Worm (Caenorhabditis elegans): Measurements from ENCODE around the gene H02F09.3.

The H02F09.3 gene

DNA sequence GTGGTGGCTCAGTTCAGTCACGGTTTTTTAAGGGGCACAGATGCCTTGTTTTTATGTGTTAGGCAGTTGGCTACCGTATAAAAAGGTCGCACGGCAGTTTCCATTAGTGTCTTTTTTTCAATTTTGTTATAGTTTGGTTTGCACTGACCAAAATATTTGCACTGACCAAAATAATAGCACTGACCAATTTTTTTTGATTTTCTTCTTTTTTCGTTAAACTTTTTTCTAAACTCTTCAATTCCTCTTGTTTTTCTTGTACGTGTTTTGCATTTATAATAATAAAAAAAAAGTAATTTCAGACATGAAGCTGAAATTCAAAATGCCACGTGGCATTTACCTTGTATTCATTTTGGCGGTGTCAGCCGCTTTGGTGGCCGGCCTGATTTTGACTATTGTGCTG is at the start of gene H02F09.3:
H02F09.3 (plus strand) TSS at position 301 of the 400 bp plus-strand sequence.
- TF ChIP-seq tab-1 (GFP tag; IDR thresholded peaks at IDR 0.05): no peak
- TF ChIP-seq cog-1 (tag; optimal IDR thresholded peaks at IDR 0.05): no peak

DNA sequence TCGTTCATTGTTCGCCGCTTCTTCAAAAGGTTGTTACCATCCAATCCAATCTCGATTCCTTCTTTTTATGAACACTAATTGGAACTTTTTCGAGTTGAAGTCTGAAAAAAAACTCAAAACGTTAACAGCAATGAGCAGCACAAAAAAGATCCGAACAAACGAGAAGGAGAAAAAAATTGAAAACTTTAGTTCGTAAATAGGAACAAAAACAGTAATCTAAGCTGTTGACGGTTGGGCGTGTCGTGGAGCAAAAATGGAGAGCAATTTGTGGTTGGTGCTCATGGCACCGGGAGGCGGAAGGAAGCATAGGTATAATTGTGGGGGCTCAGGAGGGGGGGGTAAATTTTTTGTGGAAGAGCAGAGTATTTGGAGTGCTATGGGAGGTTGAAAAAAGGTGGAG is 47.1 kb upstream of the H02F09.3 start, which contains the start of gene toca-1:
toca-1 (minus strand) TSS at position 101 of the 400 bp plus-strand sequence.
- TF ChIP-seq T22C8.4 (GFP tag; IDR thresholded peaks at IDR 0.05) (no peak), med-1 (GFP tag; optimal IDR thresholded peaks at IDR 0.05; ENCODE audit: insufficient read depth) (no peak), ztf-23 (GFP tag; IDR thresholded peaks at IDR 0.05) (no peak), ztf-29 (GFP tag; IDR thresholded peaks at IDR 0.05) (no peak), cog-1 (tag; optimal IDR thresholded peaks at IDR 0.05) (no peak), flt-1 (GFP tag; IDR thresholded peaks at IDR 0.05) (no peak), ref-1 (GFP tag; conservative IDR thresholded peaks at IDR 0.05) (no peak), klf-2 (GFP tag; conservative IDR thresholded peaks at IDR 0.05) (no peak), tab-1 (GFP tag; IDR thresholded peaks at IDR 0.05) (no peak)

DNA sequence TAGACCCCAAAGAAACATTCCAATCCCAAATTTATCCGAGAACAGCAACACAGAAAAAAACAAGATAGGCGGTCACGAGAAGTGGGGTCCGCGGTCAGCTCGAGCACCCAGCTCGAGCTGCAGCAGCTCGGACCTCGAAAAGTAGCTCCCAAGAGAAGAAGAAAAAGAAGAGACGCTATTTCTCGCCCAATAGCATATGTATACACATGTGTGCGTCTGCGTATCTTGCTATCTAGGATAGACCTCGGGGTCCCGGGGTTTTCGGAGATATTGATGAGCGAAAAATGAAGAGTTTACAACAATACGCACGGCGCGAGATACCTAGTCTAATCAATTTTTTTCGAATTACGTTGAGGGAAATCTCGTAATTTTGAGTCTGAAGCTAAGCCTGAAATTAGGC is 46.4 kb upstream of the H02F09.3 start:
- TF ChIP-seq med-1 (GFP tag; optimal IDR thresholded peaks at IDR 0.05; ENCODE audit: insufficient read depth) (no peak), cog-1 (tag; optimal IDR thresholded peaks at IDR 0.05) (no peak), flt-1 (GFP tag; IDR thresholded peaks at IDR 0.05) (no peak), ref-1 (GFP tag; conservative IDR thresholded peaks at IDR 0.05) (no peak), ztf-23 (GFP tag; IDR thresholded peaks at IDR 0.05) (no peak), ztf-29 (GFP tag; IDR thresholded peaks at IDR 0.05) (no peak), T22C8.4 (GFP tag; IDR thresholded peaks at IDR 0.05) (no peak), tab-1 (GFP tag; IDR thresholded peaks at IDR 0.05) (no peak), klf-2 (GFP tag; conservative IDR thresholded peaks at IDR 0.05) (no peak)

DNA sequence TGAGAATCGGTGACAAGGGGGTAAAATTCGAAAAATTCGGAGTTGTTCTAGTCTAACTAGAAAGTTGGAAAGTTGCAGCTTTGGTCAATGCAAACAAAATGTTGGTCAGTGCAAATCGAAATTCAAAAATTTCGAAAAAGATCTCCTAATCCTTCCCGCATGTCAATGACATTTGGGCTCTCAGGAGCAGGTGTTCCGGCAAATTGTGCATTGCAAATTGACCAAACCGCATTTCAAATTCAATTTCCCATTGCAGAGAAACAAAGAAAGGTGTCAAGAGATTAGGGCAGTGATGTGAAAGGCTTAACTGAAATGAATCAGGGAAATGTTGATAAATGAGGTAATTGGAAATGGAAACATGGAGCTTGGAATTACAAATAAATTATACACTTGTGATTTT is 45.2 kb upstream of the H02F09.3 start:
- TF ChIP-seq flt-1 (GFP tag; IDR thresholded peaks at IDR 0.05): no peak
- no peak for TF ChIP-seq med-1 (GFP tag; optimal IDR thresholded peaks at IDR 0.05; ENCODE audit: insufficient read depth)

DNA sequence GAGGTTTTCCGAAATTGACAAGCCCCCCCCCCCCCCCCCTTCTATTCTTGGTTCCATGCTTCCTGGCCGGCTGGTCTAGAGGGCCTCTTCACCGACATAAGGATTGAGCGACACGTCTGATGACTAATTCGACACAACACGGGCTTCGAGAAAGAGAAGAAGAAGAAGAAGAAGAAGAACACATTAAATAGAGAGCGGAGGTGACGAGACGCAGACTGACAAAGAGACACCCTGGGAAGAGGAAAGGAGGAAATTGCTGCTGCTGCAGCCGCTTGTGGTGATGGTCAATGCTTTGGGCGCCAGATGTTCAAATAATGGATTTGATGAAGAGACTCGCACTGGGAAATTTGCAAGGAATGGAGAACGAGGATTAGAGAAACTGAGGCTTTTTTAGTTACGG is 43.9 kb upstream of the H02F09.3 start:
- TF ChIP-seq ztf-23 (GFP tag; IDR thresholded peaks at IDR 0.05): no peak
- TF ChIP-seq flt-1 (GFP tag; IDR thresholded peaks at IDR 0.05): 0 out of 2 replicates have a peak, but pooled peaks have one; percentile 47
- peak; percentile 55 for TF ChIP-seq cog-1 (tag; optimal IDR thresholded peaks at IDR 0.05)

DNA sequence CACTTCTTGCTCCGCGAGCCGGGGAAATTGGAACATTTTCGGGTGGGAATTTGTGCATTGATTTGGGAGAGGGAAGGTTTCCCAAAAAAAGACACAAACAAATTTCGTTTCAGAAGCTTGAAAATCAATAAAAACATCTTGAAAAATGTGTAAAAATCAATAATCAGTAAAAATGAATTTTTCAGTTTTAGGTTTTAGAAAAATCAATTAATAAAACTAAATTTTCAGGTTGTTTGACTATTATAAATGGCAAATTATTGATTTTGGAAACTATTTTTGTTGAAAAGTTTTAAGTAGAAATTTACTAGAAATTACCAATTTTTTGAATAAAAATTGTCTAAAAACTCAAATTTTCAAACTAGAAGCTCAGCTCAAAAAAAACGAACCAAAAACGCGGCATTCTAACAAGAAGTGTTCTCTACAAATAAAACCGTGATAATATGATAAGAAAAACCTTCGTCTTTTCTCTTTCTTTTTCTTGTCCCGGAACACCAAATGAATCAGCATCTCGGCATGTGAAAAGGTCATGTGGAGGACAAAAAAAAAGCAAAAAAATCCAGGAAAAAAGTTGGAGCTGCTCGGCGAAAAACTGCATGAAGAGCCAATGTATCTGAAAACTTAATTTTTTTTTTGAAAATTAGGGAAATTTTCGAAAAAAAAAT is 42.8 kb upstream of the H02F09.3 start:
- 0 out of 2 replicates have a peak, but pooled peaks have one; percentile 32 for TF ChIP-seq T22C8.4 (GFP tag; IDR thresholded peaks at IDR 0.05)
- TF ChIP-seq ztf-23 (GFP tag; IDR thresholded peaks at IDR 0.05): no peak

DNA sequence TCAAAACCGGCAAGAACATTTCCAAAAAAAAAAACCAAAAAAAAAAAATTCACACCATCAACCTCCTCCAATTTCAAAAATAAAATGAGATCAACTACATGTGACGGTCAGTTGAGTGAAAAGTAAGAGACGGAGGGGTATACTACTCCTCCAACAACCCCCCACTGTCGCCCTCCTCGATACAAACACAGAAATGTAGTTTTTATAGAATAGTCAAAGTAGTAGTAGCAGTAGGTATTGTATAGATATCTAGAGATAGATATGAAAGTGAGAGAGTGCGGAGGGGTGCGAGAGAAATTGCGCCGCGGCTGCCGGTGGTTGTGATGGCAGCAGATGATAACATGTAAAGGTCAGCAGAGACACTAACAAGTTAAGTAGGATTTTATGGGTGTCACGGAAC is 41.1 kb upstream of the H02F09.3 start:
- TF ChIP-seq med-1 (GFP tag; optimal IDR thresholded peaks at IDR 0.05; ENCODE audit: insufficient read depth): no peak
- no peak for TF ChIP-seq flt-1 (GFP tag; IDR thresholded peaks at IDR 0.05)
- TF ChIP-seq tab-1 (GFP tag; IDR thresholded peaks at IDR 0.05): no peak
- no peak for TF ChIP-seq ref-1 (GFP tag; conservative IDR thresholded peaks at IDR 0.05)
- no peak for TF ChIP-seq klf-2 (GFP tag; conservative IDR thresholded peaks at IDR 0.05)
- TF ChIP-seq cog-1 (tag; optimal IDR thresholded peaks at IDR 0.05): no peak
- no peak for TF ChIP-seq ztf-29 (GFP tag; IDR thresholded peaks at IDR 0.05)
- TF ChIP-seq T22C8.4 (GFP tag; IDR thresholded peaks at IDR 0.05): no peak
- no peak for TF ChIP-seq ztf-23 (GFP tag; IDR thresholded peaks at IDR 0.05)

DNA sequence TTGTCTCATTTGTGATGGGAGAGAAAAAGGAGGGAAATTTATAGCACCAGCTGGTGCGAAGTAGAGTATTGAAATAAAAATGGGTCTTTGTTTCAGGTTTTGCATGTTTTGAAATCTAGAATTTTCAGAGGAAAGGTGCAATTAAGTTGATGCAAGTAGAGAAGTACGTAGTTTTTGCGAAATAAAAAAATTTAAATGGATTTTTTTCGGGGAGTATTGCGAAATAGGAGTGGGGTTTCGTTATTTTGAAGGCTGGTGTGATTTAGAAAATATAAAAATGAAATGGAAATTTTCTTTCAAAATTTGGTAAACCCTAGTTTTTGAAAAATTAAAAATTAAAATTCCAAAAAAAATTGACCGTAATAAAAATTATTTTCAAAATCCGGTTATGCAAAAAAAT is 40.4 kb upstream of the H02F09.3 start:
- TF ChIP-seq ztf-23 (GFP tag; IDR thresholded peaks at IDR 0.05) (no peak), tab-1 (GFP tag; IDR thresholded peaks at IDR 0.05) (no peak), ref-1 (GFP tag; conservative IDR thresholded peaks at IDR 0.05) (no peak), cog-1 (tag; optimal IDR thresholded peaks at IDR 0.05) (no peak), flt-1 (GFP tag; IDR thresholded peaks at IDR 0.05) (no peak), T22C8.4 (GFP tag; IDR thresholded peaks at IDR 0.05) (no peak), med-1 (GFP tag; optimal IDR thresholded peaks at IDR 0.05; ENCODE audit: insufficient read depth) (no peak), ztf-29 (GFP tag; IDR thresholded peaks at IDR 0.05) (no peak), klf-2 (GFP tag; conservative IDR thresholded peaks at IDR 0.05) (no peak)

DNA sequence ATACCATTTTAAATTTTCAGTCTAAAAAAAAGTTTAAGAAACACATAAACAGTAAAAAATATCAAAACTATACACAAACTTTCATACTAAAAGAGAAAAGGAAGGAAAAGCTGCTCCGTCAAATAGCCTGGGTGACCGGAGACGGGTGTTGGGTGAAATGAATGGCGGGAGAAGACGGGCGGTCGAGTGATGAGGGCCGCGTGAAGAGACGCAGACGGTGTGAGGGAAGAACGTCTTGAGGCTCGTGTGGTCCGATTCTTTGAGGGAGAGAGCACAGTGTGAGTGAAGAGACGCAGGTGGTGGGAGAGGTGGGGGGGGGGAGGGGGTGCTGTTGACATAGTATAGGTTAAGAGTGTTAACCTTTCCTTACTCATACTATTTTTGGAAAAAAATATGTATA is 39.5 kb upstream of the H02F09.3 start:
- TF ChIP-seq T22C8.4 (GFP tag; IDR thresholded peaks at IDR 0.05) (no peak), med-1 (GFP tag; optimal IDR thresholded peaks at IDR 0.05; ENCODE audit: insufficient read depth) (no peak), ztf-29 (GFP tag; IDR thresholded peaks at IDR 0.05) (no peak), klf-2 (GFP tag; conservative IDR thresholded peaks at IDR 0.05) (no peak), ref-1 (GFP tag; conservative IDR thresholded peaks at IDR 0.05) (no peak), flt-1 (GFP tag; IDR thresholded peaks at IDR 0.05) (no peak), cog-1 (tag; optimal IDR thresholded peaks at IDR 0.05) (no peak), ztf-23 (GFP tag; IDR thresholded peaks at IDR 0.05) (no peak), tab-1 (GFP tag; IDR thresholded peaks at IDR 0.05) (no peak)

DNA sequence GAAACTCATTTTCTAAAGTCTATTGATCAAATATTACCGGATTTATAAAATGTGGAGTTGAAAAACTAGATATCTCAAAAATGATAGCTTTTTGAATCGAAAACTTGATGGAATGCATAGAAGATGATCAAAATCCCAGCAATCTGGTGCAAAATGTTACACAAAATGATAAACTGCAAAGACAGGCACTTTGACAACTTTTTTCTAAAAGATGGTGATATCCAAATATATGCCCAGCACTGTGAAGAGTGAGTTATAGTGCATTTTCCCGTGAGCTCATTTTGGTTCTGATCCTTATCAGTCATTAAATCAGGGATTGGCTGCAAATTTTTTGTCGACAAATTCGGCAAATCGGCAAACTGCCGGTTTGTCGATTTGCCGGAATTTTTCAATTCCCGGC is 33.2 kb upstream of the H02F09.3 start, which contains the start of gene K06A9.3:
K06A9.3 (minus strand) TSS at position 101 of the 400 bp plus-strand sequence.
- no peak for TF ChIP-seq tab-1 (GFP tag; IDR thresholded peaks at IDR 0.05)
- no peak for TF ChIP-seq med-1 (GFP tag; optimal IDR thresholded peaks at IDR 0.05; ENCODE audit: insufficient read depth)
- no peak for TF ChIP-seq ztf-29 (GFP tag; IDR thresholded peaks at IDR 0.05)
- TF ChIP-seq ref-1 (GFP tag; conservative IDR thresholded peaks at IDR 0.05): no peak
- TF ChIP-seq ztf-23 (GFP tag; IDR thresholded peaks at IDR 0.05): no peak
- no peak for TF ChIP-seq klf-2 (GFP tag; conservative IDR thresholded peaks at IDR 0.05)

DNA sequence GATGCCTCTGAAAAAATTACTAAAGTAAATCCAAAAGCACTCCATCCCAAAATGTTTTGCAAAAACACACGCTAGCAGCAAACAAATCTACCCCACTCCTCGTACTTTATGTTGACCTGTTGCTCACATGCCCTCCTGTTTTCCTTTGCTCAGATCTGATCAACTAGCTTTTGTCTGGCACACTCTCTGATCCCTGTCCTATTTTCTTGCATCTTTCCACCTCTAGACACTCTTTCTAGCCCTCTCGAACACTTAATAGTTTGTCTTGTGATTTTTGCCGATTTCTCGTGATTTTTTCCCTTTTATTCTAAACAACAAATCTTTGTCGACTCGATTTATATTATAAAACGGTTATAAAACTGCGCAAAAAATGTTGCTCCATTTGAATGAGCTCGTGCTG is 32.3 kb upstream of the H02F09.3 start, which contains the start of gene K06A9.2:
K06A9.2 (plus strand) TSS at position 229 of the 400 bp plus-strand sequence.
- TF ChIP-seq tab-1 (GFP tag; IDR thresholded peaks at IDR 0.05): no peak
- no peak for TF ChIP-seq flt-1 (GFP tag; IDR thresholded peaks at IDR 0.05)
- no peak for TF ChIP-seq ref-1 (GFP tag; conservative IDR thresholded peaks at IDR 0.05)
- no peak for TF ChIP-seq klf-2 (GFP tag; conservative IDR thresholded peaks at IDR 0.05)
- no peak for TF ChIP-seq ztf-29 (GFP tag; IDR thresholded peaks at IDR 0.05)
- TF ChIP-seq med-1 (GFP tag; optimal IDR thresholded peaks at IDR 0.05; ENCODE audit: insufficient read depth): no peak
- no peak for TF ChIP-seq ztf-23 (GFP tag; IDR thresholded peaks at IDR 0.05)
- TF ChIP-seq T22C8.4 (GFP tag; IDR thresholded peaks at IDR 0.05): no peak
- no peak for TF ChIP-seq cog-1 (tag; optimal IDR thresholded peaks at IDR 0.05)

Data from whole organism, midembryonic.